Fruit fly (Drosophila melanogaster) whole organism, larva: ENCODE measurements around the gene CG11470.
A peak's percentile ranks its signal among the peaks of the same experiment; 100 is the strongest.

Experiments used
- noc ChIP-seq: fragments of 200-800 bp; sonication (Bioruptor generic); optimal IDR thresholded peaks from 3 replicates; lab custom pipeline; 2019; ENCODE audit warnings: missing biosample characterization, mild to moderate bottlenecking, missing genetic modification characterization, moderate library complexity

The CG11470 gene

DNA sequence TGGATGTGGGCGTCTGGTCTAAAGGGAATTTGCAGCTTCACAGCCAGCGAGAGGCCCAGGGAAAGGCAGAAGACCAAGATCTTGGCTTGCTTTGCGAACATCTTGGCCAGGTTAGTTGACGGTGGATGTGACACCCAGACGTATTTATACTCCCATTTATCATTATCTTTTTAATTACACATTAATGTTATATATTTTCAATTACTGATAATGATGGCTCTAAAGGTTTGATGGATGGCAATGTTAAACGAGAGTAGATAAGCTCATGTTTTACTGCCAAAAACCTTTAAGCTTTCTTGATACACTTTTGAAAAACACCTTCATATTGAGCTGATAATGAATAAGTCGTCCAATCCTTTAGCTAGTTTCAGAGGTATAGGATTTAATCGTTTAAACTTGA, at the start of gene CG11470:
TSS of gene CG11470 (minus strand) at position 101 of the 400 bp plus-strand sequence.
- no peak for TF ChIP-seq noc (tag; lab: Kevin White, UChicago)

- no peak for TF ChIP-seq noc (tag; lab: Kevin White, UChicago)
Measured at dm6 chr3R:29625883-29626282, 36.3 kb upstream of the CG11470 start.

dm6 chr3R:29620712-29621479, 31.3 kb upstream of the CG11470 start:
- peak; percentile 26 for TF ChIP-seq noc (tag; lab: Kevin White, UChicago)

dm6 chr3R:29618515-29619157, 29.1 kb upstream of the CG11470 start, which contains the start of gene CG1907:
TSS of gene CG1907 (plus strand) at chr3R:29619065.
- peak; percentile 97 for TF ChIP-seq noc (tag; lab: Kevin White, UChicago)

dm6 chr3R:29617709-29618212, 28.2 kb upstream of the CG11470 start:
- no peak for TF ChIP-seq noc (tag; lab: Kevin White, UChicago)

DNA sequence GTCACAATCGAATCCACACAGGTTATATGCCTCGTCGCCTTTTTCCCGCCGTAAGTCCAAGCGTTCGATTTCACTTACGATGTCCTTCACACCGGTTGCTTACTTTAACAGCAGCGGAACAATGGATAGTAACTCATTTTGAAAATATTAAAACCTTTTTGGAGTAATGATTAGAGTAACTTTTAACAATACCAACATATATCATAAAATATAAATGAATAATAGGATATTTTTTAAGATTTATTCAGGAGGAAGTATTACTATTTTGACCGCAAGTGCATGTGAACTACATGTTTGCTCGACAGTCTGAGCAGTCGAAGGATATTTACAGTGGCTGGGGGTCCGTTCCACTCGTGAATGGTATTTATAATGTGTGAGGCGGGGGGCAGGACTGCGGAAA, 27.6 kb upstream of the CG11470 start:
- TF ChIP-seq noc (tag; lab: Kevin White, UChicago) = no peak

dm6 chr3R:29610958-29611357, 21.4 kb upstream of the CG11470 start:
- no peak for TF ChIP-seq noc (tag; lab: Kevin White, UChicago)

DNA sequence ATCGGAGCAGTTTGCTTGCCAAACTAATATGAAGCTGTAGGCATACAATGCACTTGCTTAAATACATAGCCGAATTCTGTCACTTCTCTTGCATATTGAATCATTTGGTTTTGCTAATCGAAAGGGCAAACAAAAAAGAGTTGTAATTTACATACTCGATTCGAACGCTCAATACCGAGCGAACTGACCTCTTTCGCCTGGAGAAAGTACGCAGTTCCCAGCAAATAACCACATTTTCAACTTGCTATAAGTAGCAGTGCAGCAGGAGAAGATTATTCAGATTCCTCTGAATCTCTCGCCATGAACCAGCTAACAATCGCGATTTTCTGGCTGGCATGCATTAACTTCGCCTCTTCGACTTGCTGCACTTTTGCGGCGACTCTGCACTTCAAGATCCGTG, 18.6 kb upstream of the CG11470 start, which contains the start of gene Diedel2:
TSS of gene Diedel2 (plus strand) at position 301 of the 400 bp plus-strand sequence.
- no peak for TF ChIP-seq noc (tag; lab: Kevin White, UChicago)

DNA sequence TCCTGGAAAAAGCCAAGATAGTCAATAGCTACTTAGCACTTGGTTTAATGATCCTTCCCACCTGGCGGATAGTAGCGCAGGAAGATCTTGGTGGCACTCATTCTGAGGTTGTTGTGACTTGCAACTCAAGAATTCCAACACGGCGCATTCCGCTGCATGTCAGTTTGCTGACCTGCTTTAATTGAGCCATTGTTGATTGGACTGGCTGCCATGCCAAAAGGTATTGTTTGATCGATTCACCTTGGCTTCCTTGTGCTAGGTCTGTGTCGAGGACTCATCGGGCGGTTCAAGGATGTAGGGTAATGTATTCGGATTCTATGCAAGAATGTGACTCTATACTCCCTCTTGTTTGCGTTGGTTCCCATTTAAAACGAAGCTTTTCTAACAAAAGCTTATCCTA, 11.2 kb upstream of the CG11470 start, which contains the start of gene CG7568:
TSS of gene CG7568 (minus strand) at position 101 of the 400 bp plus-strand sequence.
- no peak for TF ChIP-seq noc (tag; lab: Kevin White, UChicago)

DNA sequence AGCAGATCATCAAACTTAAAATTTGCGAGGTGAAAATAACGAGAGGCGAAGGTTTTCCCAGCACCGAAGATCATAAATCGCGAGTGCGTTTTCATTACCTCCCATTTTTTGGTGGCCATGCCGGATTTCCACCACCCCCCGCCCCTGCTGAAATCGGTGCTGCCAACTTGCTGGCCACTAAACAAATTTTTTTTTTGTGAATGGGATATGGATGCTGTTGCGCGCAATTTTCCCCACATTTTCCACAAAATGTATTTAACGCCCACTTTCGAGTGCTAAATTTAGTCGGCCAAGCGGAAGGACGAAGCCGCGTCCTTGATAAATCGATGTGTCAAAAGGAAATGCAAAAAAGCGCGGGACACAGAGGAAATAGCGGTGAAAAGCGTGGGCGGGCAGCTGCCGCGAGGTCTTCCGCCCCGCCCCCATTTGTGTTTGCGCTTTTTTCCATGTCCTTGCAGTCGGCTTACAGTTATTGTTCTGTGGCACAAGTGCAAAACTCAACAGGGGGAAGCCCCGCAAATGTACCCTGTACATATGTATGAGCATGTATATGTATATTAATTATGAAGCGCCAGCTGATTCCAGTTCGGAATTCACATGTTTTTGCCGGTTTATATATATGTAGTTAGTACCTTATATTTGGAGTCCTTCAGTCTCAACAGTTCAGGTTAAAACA, 2.7 kb upstream of the CG11470 start:
- no peak for TF ChIP-seq noc (tag; lab: Kevin White, UChicago)

DNA sequence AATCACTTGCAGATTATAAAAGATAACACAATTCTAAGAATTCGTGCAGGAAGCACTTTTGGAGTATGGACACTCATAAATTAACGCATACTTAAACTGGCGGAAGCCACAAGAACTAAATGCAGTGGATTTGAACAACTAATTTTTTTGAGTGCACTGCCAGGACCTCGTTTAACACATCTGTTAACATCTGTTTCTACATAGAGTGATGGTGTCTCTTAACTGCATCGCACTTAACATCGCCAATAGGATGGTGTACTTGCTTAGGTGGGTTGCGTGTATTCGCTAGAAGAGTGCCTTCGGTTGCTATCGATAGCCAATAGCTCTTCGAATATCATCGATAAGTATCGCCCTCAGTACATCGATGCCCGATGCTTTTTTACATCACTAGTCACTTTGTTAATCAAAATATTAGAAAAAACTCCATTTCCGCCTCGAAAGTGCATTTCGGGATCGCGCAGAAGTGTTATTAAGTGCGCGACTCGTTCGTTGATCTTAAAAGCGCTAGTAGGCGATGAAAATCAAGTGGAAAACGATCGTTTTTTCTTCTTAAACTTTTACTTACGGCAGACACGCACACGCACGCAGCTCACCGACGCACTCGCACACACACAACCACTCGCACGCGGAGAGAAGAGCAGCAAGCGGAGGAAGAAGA, 2.0 kb upstream of the CG11470 start, which contains the start of gene alph:
TSS of gene alph (plus strand) at position 351 of the 658 bp plus-strand sequence.
- TF ChIP-seq noc (tag; lab: Kevin White, UChicago) = no peak

dm6 chr3R:29590806-29591205, 1.2 kb upstream of the CG11470 start, which contains the start of gene CG31041:
TSS of gene CG31041 (minus strand) at chr3R:29590906.
- no peak for TF ChIP-seq noc (tag; lab: Kevin White, UChicago)

DNA sequence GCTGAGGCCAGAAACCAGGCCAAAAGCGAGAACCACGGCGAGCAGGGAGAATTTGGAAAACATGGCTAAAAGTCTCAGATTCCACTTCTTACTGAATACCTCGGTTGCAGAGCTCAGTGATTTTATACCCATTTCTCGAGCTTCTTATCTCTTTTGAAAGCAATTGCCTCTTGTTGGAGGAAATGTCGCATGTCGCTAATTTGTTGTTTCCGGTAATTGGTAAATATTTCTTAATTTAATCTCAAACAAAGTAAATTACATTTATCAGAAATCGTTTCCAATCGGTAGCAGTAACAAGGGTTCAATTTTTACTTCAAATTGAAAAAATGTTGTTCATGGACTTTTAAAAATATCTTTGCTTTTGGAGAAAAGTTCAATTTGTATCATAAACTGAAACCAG, 1.6 kb downstream of the CG11470 start, which contains the start of gene CG7567:
TSS of gene CG7567 (minus strand) at position 101 of the 400 bp plus-strand sequence.
- no peak for TF ChIP-seq noc (tag; lab: Kevin White, UChicago)

DNA sequence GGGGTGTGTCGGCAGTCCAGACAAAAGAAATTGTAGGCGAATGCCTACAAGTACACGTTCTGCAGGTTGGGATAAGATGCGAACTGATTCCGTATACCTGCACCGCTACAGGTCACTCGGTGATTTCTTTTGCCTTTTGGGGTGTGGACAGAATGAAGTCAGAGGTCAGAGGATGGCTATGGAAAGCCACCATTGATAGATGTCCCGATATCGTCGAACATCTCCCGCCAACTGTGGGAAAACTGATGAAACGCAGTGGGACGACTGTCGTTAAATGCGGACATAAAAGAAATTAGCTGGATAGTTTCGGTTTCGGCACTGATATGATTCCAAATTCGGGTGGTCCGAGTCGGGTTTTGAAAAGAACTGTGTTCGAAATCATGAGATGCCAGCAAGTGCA, 2.8 kb downstream of the CG11470 start:
- no peak for TF ChIP-seq noc (tag; lab: Kevin White, UChicago)
